Worm (Caenorhabditis elegans): ENCODE data around the gene Y105C5A.1272.
"Not testable (repeated sequence)": the region's sequence is repeated elsewhere in the genome, so short reads cannot be mapped to it uniquely, and the experiment has no call there.

Gene Y105C5A.1272

DNA sequence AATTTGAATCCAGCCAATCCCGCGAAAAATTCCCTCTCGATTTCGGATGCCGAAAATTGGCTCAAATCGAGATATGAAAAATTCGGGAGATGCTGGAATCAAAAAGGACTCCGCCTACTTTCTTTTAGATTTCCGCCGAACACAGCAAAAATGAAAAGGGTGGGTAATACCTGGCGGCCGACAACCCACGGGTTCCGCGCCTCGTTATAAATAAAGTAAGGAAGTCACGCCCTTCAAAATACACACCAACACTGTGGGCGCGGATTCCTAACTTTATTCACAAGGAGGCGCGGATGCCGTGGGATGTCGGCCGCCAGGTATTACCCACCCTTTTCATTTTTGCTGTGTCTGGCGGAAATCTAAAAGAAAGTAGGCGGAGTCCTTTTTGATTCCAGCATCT lies 2.4 kb downstream of the Y105C5A.1272 start:
- peak; percentile 71 for TF ChIP-seq D2030.7 (GFP tag; IDR thresholded peaks at IDR 0.05)
- TF ChIP-seq rcor-1 (GFP tag; IDR thresholded peaks at IDR 0.05): peak; percentile 82
- TF ChIP-seq snpc-1.1 (tag; optimal IDR thresholded peaks at IDR 0.05; ENCODE audit: insufficient read depth): peak; percentile 83
- TF ChIP-seq madf-3 (GFP tag; IDR thresholded peaks at IDR 0.05): 0 out of 2 replicates have a peak, but pooled peaks have one; percentile 53
- peak; percentile 100 for TF ChIP-seq attf-6 (GFP tag; IDR thresholded peaks at IDR 0.05)
- 0 out of 2 replicates have a peak, but pooled peaks have one; percentile 34 for TF ChIP-seq Y53G8AR.9 (GFP tag; conservative IDR thresholded peaks at IDR 0.05)
- TF ChIP-seq madf-6 (GFP tag; IDR thresholded peaks at IDR 0.05): peak; percentile 62
- peak; percentile 27 for TF ChIP-seq ztf-18 (tag; optimal IDR thresholded peaks at IDR 0.05)
- TF ChIP-seq ekl-4 (GFP tag; IDR thresholded peaks at IDR 0.05): peak; percentile 16; the same call in 1 of the 2 replicates
- peak; percentile 6 for TF ChIP-seq lsl-1 (GFP tag; optimal IDR thresholded peaks at IDR 0.05)
- peak; percentile 49 for TF ChIP-seq tbp1 (GFP tag; optimal IDR thresholded peaks at IDR 0.05)
- peak; percentile 46; the same call in 1 of the 2 replicates for TF ChIP-seq mcd-1 (GFP tag; IDR thresholded peaks at IDR 0.05)
- peak; percentile 31; the same call in 1 of the 2 replicates for TF ChIP-seq ceh-100 (GFP tag; IDR thresholded peaks at IDR 0.05)
- TF ChIP-seq snpc-1.3 (tag; optimal IDR thresholded peaks at IDR 0.05; ENCODE audit: insufficient read depth): peak; percentile 61
- TF ChIP-seq hsf-1 (GFP tag; IDR thresholded peaks at IDR 0.05): peak; percentile 83
- TF ChIP-seq snpc-3.4 (tag; optimal IDR thresholded peaks at IDR 0.05): peak; percentile 9
- TF ChIP-seq hmg-1.2 (GFP tag; IDR thresholded peaks at IDR 0.05): peak; percentile 64
- TF ChIP-seq snpc-4 (GFP tag; optimal IDR thresholded peaks at IDR 0.05): peak; percentile 92
- peak; percentile 89 to 98 (median 93) for TF ChIP-seq snpc-4 (tag; optimal IDR thresholded peaks at IDR 0.05)
- TF ChIP-seq pbrm-1 (GFP tag; IDR thresholded peaks at IDR 0.05): peak; percentile 92

DNA sequence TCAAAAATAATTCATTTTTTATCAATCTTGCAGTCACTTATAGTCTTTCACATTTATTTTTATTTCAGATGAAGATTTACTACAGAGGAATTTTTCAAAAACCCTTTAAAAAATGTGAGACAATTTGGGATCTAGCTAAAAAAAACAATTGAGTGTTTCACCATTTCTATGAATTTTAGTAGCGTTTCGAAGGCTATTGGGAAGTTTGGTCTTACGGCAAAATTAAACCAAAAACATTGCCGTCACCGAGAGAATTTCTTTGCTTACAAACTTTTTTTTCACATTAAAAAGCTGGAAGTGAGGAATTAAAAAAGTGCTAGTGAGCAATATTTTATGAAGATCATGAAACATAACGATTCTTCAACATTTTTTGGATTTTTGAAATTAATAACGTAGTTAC lies 11.7 kb downstream of the Y105C5A.1272 start:
- TF ChIP-seq attf-6 (GFP tag; IDR thresholded peaks at IDR 0.05) (peak; percentile 72), F49E8.2 (tag; optimal IDR thresholded peaks at IDR 0.05; ENCODE audit: insufficient read depth) (no peak), snpc-4 (GFP tag; optimal IDR thresholded peaks at IDR 0.05) (no peak), snpc-4 (tag; optimal IDR thresholded peaks at IDR 0.05) (peak in 1 of 4 experiments; percentile 30)

DNA sequence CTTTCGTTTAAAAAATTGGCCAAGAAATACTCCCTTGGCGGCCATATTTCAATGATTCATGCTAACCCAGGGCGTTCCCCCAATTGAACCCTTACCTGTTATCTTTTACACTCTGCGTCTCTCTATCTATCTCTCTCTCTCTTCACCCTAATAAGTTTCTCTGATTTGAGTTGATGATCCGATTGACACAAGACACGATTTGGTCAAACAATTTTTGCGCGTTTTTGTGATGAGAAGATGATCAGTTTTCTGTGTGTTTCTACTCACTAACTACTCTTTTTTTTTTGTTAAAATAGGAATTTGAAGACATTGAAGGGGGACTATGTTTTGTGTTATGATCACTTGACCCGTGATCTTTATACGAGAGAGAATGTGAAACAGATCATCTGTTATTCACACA lies 26.2 kb downstream of the Y105C5A.1272 start:
- TF ChIP-seq nfya-2 (GFP tag; IDR thresholded peaks at IDR 0.05) (no peak), ztf-26 (tag; optimal IDR thresholded peaks at IDR 0.05) (peak; percentile 45), ztf-22 (GFP tag; optimal IDR thresholded peaks at IDR 0.05) (no peak), nfyb-1 (GFP tag; IDR thresholded peaks at IDR 0.05) (no peak)

DNA sequence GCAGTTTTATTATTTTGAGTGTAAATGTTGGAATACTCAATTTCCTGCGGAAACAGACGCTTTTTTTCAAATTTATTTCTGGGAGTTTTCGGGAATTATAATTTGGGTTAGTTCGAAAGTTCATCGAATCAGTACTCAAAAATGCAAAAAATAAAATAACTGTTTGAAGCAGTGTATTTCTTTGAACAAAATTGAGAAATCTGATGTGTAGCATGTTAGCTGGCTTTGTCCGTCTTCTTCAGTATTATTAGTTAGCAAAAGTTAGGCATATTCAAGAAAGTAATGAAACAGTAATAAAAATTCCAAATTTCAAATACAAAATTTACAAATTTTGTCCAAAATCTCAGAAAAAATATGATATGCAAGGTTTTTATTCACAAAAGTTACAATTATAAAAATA lies 30.3 kb downstream of the Y105C5A.1272 start:
- TF ChIP-seq attf-6 (GFP tag; IDR thresholded peaks at IDR 0.05): peak; percentile 90

DNA sequence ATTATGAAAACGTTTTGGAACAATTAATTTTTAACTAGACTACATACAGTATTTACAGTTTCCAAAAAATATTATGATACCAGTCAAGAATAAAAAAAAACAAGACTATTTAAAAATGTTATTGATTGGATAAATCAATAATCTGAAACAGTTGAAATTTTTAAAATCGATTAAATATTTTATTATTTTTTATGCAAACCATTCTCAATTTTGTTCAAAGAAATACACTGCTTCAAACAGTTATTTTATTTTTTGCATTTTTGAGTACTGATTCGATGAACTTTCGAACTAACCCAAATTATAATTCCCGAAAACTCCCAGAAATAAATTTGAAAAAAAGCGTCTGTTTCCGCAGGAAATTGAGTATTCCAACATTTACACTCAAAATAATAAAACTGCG lies 30.8 kb downstream of the Y105C5A.1272 start:
- peak; percentile 85 for TF ChIP-seq attf-6 (GFP tag; IDR thresholded peaks at IDR 0.05)

DNA sequence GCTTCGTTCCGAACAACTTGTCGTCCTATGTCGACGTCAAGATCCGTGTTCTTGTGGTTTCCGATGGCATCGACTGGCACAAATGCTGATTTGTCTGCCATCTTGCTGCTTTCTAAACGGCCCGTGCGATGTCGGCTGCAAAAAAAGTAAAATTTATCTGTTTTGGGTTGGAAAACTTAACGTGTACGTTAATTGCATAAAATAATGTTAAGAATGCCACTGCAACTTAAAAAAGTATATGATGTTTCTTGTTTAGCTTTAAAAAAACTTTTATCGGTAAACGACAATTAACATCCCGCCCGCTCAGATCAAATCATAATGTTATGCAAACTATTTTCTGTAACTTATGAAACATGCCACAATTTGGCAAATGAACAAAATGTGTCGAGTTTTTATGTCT lies 34.7 kb downstream of the Y105C5A.1272 start, which contains the start of gene Y105C5A.26:
Gene Y105C5A.26 (minus strand): TSS at position 101 of the 400 bp plus-strand sequence.
- TF ChIP-seq cebp-2 (GFP tag; IDR thresholded peaks at IDR 0.05); F55B11.4 (tag; optimal IDR thresholded peaks at IDR 0.05; ENCODE audit: borderline replicate concordance, insufficient read depth); hsf-1 (GFP tag; IDR thresholded peaks at IDR 0.05): not testable (repeated sequence)

Measured in whole organism, young adult.